Fruit fly (Drosophila melanogaster): Measurements from ENCODE around the gene mrt.

mrt gene

dm6 chr3R:27247892-27248291 is 34.6 kb downstream of the mrt start, which contains the start of gene CG5984:
CG5984 (minus strand) TSS chr3R:27247992.
- TF ChIP-seq N (GFP tag; optimal IDR thresholded peaks at IDR 0.05) (no peak), Abd-B (GFP tag; optimal IDR thresholded peaks at IDR 0.05) (no peak), ey (GFP tag; optimal IDR thresholded peaks at IDR 0.05) (no peak), foxo (GFP tag; optimal IDR thresholded peaks at IDR 0.05) (no peak), usp (GFP tag; optimal IDR thresholded peaks at IDR 0.05) (no peak), CrebA (GFP tag; optimal IDR thresholded peaks at IDR 0.05; ENCODE audit: borderline replicate concordance) (no peak), dmrt93B (GFP tag; optimal IDR thresholded peaks at IDR 0.05) (no peak), woc (GFP tag; optimal IDR thresholded peaks at IDR 0.05) (no peak), Sp1 (GFP tag; optimal IDR thresholded peaks at IDR 0.05) (no peak), Dif (GFP tag; optimal IDR thresholded peaks at IDR 0.05; ENCODE audit: partially characterized antibody) (no peak), psq (GFP tag; optimal IDR thresholded peaks at IDR 0.05) (no peak)

dm6 chr3R:27246264-27246663 is 36.2 kb downstream of the mrt start:
- TF ChIP-seq pan (optimal IDR thresholded peaks at IDR 0.05) (no peak), Hr78 (GFP tag; optimal IDR thresholded peaks at IDR 0.05) (no peak), brk (GFP tag; optimal IDR thresholded peaks at IDR 0.05) (no peak), OdsH (GFP tag; optimal IDR thresholded peaks at IDR 0.05) (peak; percentile 45), Vsx2 (GFP tag; optimal IDR thresholded peaks at IDR 0.05; ENCODE audit: partially characterized antibody) (no peak), Mio (GFP tag; optimal IDR thresholded peaks at IDR 0.05) (no peak), CrebA (GFP tag; optimal IDR thresholded peaks at IDR 0.05; ENCODE audit: borderline replicate concordance) (no peak), Hr83 (GFP tag; optimal IDR thresholded peaks at IDR 0.05; ENCODE audit: poor library complexity, severe bottlenecking) (no peak), foxo (GFP tag; optimal IDR thresholded peaks at IDR 0.05) (peak in 1 of 2 experiments; percentile 46), dsf (GFP tag; optimal IDR thresholded peaks at IDR 0.05; ENCODE audit: borderline replicate concordance) (no peak), jim (GFP tag; optimal IDR thresholded peaks at IDR 0.05) (no peak), h (GFP tag; optimal IDR thresholded peaks at IDR 0.05) (peak; percentile 21), Jra (GFP tag; optimal IDR thresholded peaks at IDR 0.05) (no peak), N (GFP tag; optimal IDR thresholded peaks at IDR 0.05) (no peak), psq (GFP tag; optimal IDR thresholded peaks at IDR 0.05) (peak; percentile 37), Hnf4 (GFP tag; optimal IDR thresholded peaks at IDR 0.05) (no peak), Myc (optimal IDR thresholded peaks at IDR 0.05) (no peak), sage (GFP tag; optimal IDR thresholded peaks at IDR 0.05) (no peak), GATAd (GFP tag; optimal IDR thresholded peaks at IDR 0.05) (no peak), rgr (GFP tag; optimal IDR thresholded peaks at IDR 0.05) (peak; percentile 47), Dfd (GFP tag; optimal IDR thresholded peaks at IDR 0.05) (no peak), lola (GFP tag; optimal IDR thresholded peaks at IDR 0.05) (no peak), ey (GFP tag; optimal IDR thresholded peaks at IDR 0.05) (no peak), sv (GFP tag; optimal IDR thresholded peaks at IDR 0.05) (no peak), Rel (GFP tag; optimal IDR thresholded peaks at IDR 0.05) (no peak), Rel (tag; optimal IDR thresholded peaks at IDR 0.05) (no peak), dmrt93B (GFP tag; optimal IDR thresholded peaks at IDR 0.05) (no peak), woc (GFP tag; optimal IDR thresholded peaks at IDR 0.05) (no peak), CG9705 (GFP tag; optimal IDR thresholded peaks at IDR 0.05) (no peak), HLH106 (tag; optimal IDR thresholded peaks at IDR 0.05) (peak; percentile 56), usp (GFP tag; optimal IDR thresholded peaks at IDR 0.05) (no peak), br (GFP tag; optimal IDR thresholded peaks at IDR 0.05) (no peak), Sp1 (GFP tag; optimal IDR thresholded peaks at IDR 0.05) (peak; percentile 50), CG32264 (GFP tag; optimal IDR thresholded peaks at IDR 0.05) (no peak), Dif (GFP tag; optimal IDR thresholded peaks at IDR 0.05; ENCODE audit: partially characterized antibody) (no peak), dl (GFP tag; optimal IDR thresholded peaks at IDR 0.05; ENCODE audit: insufficient read depth in 1 of 2, partially characterized antibody in 2 of 2) (no peak)

dm6 chr3R:27245401-27245757 is 37.1 kb downstream of the mrt start:
- TF ChIP-seq foxo (GFP tag; optimal IDR thresholded peaks at IDR 0.05) (peak in 1 of 2 experiments; percentile 18), CG9705 (GFP tag; optimal IDR thresholded peaks at IDR 0.05) (no peak), CG32264 (GFP tag; optimal IDR thresholded peaks at IDR 0.05) (no peak), rgr (GFP tag; optimal IDR thresholded peaks at IDR 0.05) (peak; percentile 8)

Measured in whole organism, wandering third instar larva.